Fruit fly (Drosophila melanogaster): ENCODE results near the gene CG13733.

Gene CG13733

dm6 chr3L:17475979-17476393 lies 2.7 kb downstream of the CG13733 start, which contains the start of gene CG34250 (continued):
- peak; percentile 66 for TF ChIP-seq CTCF (GFP tag; optimal IDR thresholded peaks at IDR 0.05)
- TF ChIP-seq chinmo (GFP tag; IDR thresholded peaks at IDR 0.05; ENCODE audit: partially characterized antibody): peak; percentile 62; the same call in 2 of the 4 replicates
- TF ChIP-seq D (optimal IDR thresholded peaks at IDR 0.05): no peak
- TF ChIP-seq D (GFP tag; optimal IDR thresholded peaks at IDR 0.05): no peak
- TF ChIP-seq CG10979 (tag; optimal IDR thresholded peaks at IDR 0.05): no peak
- TF ChIP-seq CG1832 (GFP tag; optimal IDR thresholded peaks at IDR 0.05): no peak
- peak; percentile 47; the same call in 1 of the 2 replicates for TF ChIP-seq slbo (GFP tag; IDR thresholded peaks at IDR 0.05)
- peak; percentile 1 for TF ChIP-seq Sry-β (GFP tag; optimal IDR thresholded peaks at IDR 0.05)
- TF ChIP-seq sisA (GFP tag; IDR thresholded peaks at IDR 0.05): no peak
- TF ChIP-seq Nf-YA (GFP tag; IDR thresholded peaks at IDR 0.05): no peak
- TF ChIP-seq CrebB (tag; optimal IDR thresholded peaks at IDR 0.05): no peak
- no peak for TF ChIP-seq CG11723 (GFP tag; optimal IDR thresholded peaks at IDR 0.05)
- TF ChIP-seq phol (tag; optimal IDR thresholded peaks at IDR 0.05): peak; percentile 63
- TF ChIP-seq grn (GFP tag; optimal IDR thresholded peaks at IDR 0.05): no peak
- no peak for TF ChIP-seq Spps (tag; optimal IDR thresholded peaks at IDR 0.05)
- no peak for TF ChIP-seq C15 (GFP tag; IDR thresholded peaks at IDR 0.05)
- TF ChIP-seq zfh2 (GFP tag; optimal IDR thresholded peaks at IDR 0.05): peak; percentile 14
- TF ChIP-seq CG16779 (GFP tag; IDR thresholded peaks at IDR 0.05): no peak
- TF ChIP-seq tx (GFP tag; optimal IDR thresholded peaks at IDR 0.05): no peak
- no peak for TF ChIP-seq CG4820 (GFP tag; optimal IDR thresholded peaks at IDR 0.05)
- no peak for TF ChIP-seq ewg (GFP tag; optimal IDR thresholded peaks at IDR 0.05)
- TF ChIP-seq CG8089 (GFP tag; optimal IDR thresholded peaks at IDR 0.05): no peak
- peak; percentile 47 for TF ChIP-seq Xbp1 (GFP tag; optimal IDR thresholded peaks at IDR 0.05)
- TF ChIP-seq sens (GFP tag): peak; percentile 78
- peak; percentile 45; the same call in 1 of the 2 replicates for TF ChIP-seq rib (GFP tag; IDR thresholded peaks at IDR 0.05)
- TF ChIP-seq vfl (GFP tag; optimal IDR thresholded peaks at IDR 0.05): no peak
- peak; percentile 77 for TF ChIP-seq CG12391 (tag; optimal IDR thresholded peaks at IDR 0.05)
- TF ChIP-seq CG17802 (tag; optimal IDR thresholded peaks at IDR 0.05): no peak
- TF ChIP-seq CG7271 (tag; optimal IDR thresholded peaks at IDR 0.05): no peak
- no peak for TF ChIP-seq CG1024 (GFP tag; IDR thresholded peaks at IDR 0.05)
- TF ChIP-seq jing (GFP tag; optimal IDR thresholded peaks at IDR 0.05): no peak
- no peak for TF ChIP-seq CG31365 (tag; optimal IDR thresholded peaks at IDR 0.05)
- TF ChIP-seq CG7786 (GFP tag; optimal IDR thresholded peaks at IDR 0.05): peak; percentile 25
- TF ChIP-seq fd102C (GFP tag; optimal IDR thresholded peaks at IDR 0.05): no peak
- TF ChIP-seq sug (tag; optimal IDR thresholded peaks at IDR 0.05): peak; percentile 72
- TF ChIP-seq Fer2 (tag; optimal IDR thresholded peaks at IDR 0.05): no peak
- no peak for TF ChIP-seq CG2199 (GFP tag; IDR thresholded peaks at IDR 0.05)
- no peak for TF ChIP-seq pan (optimal IDR thresholded peaks at IDR 0.05)
- TF ChIP-seq pan (GFP tag; optimal IDR thresholded peaks at IDR 0.05 in 1 of 2, IDR thresholded peaks at IDR 0.05 in 1 of 2): no peak
- no peak for TF ChIP-seq CG1529 (GFP tag; optimal IDR thresholded peaks at IDR 0.05)
- peak; percentile 68 for TF ChIP-seq bbx (GFP tag; IDR thresholded peaks at IDR 0.05; ENCODE audit: partially characterized antibody)
- no peak for TF ChIP-seq pnt (GFP tag; optimal IDR thresholded peaks at IDR 0.05)
- no peak for TF ChIP-seq CG11695 (GFP tag; IDR thresholded peaks at IDR 0.05)
- peak; percentile 46 for TF ChIP-seq CoRest (tag; optimal IDR thresholded peaks at IDR 0.05)
- TF ChIP-seq CG10366 (GFP tag; IDR thresholded peaks at IDR 0.05): no peak
- no peak for TF ChIP-seq CG15073 (GFP tag; optimal IDR thresholded peaks at IDR 0.05)
- TF ChIP-seq CG10543 (GFP tag; optimal IDR thresholded peaks at IDR 0.05): peak; percentile 56
- peak; percentile 23 for TF ChIP-seq hkb (optimal IDR thresholded peaks at IDR 0.05)
- TF ChIP-seq hkb (GFP tag; IDR thresholded peaks at IDR 0.05): no peak; the same call in 1 of the 2 replicates
- TF ChIP-seq dan (GFP tag; IDR thresholded peaks at IDR 0.05): no peak
- TF ChIP-seq sd (tag; optimal IDR thresholded peaks at IDR 0.05): peak; percentile 57
- peak; percentile 95 to 99 for TF ChIP-seq crp (GFP tag; optimal IDR thresholded peaks at IDR 0.05)
- no peak for TF ChIP-seq CG14050 (GFP tag; IDR thresholded peaks at IDR 0.05)
